Worm (Caenorhabditis elegans) whole organism, L4/young adult: ENCODE data around the gene str-90.

ENCODE experiments used
- dao-5 ChIP-seq: sonication (generic microtip); optimal IDR thresholded peaks from 2 replicates; lab custom pipeline; 2016; ENCODE audit warnings: missing genotype, missing genetic modification characterization, moderate library complexity, missing compliant biosample characterization
- him-1 ChIP-seq: sonication (generic microtip); optimal IDR thresholded peaks from 2 replicates; lab custom pipeline; 2016; ENCODE audit warnings: missing genotype, missing genetic modification reagents, missing genetic modification characterization, missing compliant biosample characterization

DNA sequence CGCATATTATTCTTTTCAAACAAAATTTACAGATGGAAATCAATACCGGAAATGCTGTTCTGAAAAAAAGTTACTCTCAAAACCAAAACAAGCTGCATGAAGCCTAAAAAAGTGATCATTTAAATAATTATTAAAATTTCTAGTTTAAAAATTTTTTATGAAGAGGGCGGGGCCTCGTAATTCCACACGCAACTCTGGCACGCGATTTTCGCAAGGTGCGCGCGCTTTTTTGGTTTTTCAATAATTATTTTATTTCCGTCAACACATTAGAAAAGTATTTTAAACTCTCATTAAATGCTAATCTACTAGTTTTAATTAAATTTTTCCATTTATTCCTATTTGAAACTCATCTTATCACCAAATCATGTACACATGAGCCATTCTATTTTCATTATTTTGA lies 26.7 kb downstream of the str-90 start:
- TF ChIP-seq dao-5 (no peak), him-1 (tag; lab: Kevin White, UChicago) (no peak)
